Worm (Caenorhabditis elegans): ENCODE data around the gene nhr-207.

DNA sequence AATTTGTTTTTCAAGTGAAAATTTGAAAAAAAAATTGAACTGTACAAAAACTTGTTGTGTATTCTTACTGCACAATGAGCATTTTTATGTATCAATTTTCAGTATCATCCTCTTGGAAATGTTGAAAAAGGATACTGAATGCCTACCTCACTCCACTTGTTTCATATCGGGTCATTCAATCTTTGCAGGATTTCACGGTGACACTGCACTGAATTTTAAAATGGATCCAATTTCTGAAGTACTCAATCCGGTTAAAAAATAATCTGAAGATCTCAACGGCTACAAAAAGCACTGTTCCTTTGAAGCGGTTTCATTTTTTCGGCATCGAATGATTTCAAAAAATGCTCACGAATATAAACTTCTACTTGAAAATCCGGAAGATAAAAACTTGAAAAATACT, 42.0 kb downstream of the nhr-207 start:
- TF ChIP-seq pha-4 (tag; optimal IDR thresholded peaks at IDR 0.05): no peak
- no peak for TF ChIP-seq mep-1 (tag; optimal IDR thresholded peaks at IDR 0.05)
- no peak for TF ChIP-seq unc-39 (tag; optimal IDR thresholded peaks at IDR 0.05)
- TF ChIP-seq nhr-76 (tag; optimal IDR thresholded peaks at IDR 0.05): no peak
- no peak for TF ChIP-seq blmp-1 (tag; optimal IDR thresholded peaks at IDR 0.05)
- no peak for TF ChIP-seq flh-1 (GFP tag; optimal IDR thresholded peaks at IDR 0.05)
- no peak for TF ChIP-seq mab-5 (tag; optimal IDR thresholded peaks at IDR 0.05)
- no peak for TF ChIP-seq elt-3 (tag; optimal IDR thresholded peaks at IDR 0.05)
- TF ChIP-seq drap-1 (GFP tag; optimal IDR thresholded peaks at IDR 0.05): no peak
- TF ChIP-seq lsy-2 (tag; optimal IDR thresholded peaks at IDR 0.05): no peak

All from whole organism, mixed stage, embryonic.